Fruit fly (Drosophila melanogaster): ENCODE results near the gene NetA.

DNA sequence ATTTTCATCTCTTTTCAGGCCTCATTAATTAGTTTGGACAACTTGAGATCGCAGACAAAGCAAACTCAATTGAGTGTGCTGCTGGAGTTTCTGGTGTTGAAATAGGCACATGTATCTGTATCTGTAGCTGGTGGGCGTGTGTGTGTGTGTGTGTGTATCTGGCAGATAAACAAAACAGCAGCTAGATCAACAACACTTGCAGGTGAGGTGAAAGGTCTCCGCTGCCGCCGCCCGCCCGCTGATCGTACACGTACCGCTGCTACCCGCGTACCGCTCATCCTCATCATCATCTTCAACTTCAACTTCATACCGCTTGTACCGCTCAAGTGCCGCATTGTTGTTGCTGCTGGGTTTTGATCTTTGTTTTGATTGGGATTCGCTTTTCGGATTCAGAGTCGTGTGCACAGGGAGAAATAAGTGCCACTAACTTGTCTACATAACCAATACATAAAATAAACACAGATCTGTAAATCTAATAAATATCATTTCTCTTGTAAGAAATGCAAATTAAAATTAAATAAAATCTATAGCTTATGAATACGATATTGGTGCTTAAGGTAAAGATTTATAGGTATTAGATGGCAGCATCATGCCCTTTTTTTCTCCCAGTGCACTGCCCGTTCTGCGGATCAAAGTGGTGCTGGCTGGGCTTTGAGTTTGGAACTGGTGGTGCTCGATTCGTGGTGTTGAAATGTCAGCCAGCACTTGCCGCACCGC lies 26.5 kb downstream of the NetA start:
- TF ChIP-seq ap (GFP tag; IDR thresholded peaks at IDR 0.05), result peak; percentile 76
- TF ChIP-seq Side (GFP tag; optimal IDR thresholded peaks at IDR 0.05), result peak; percentile 48
- TF ChIP-seq B-H1 (GFP tag; IDR thresholded peaks at IDR 0.05), result peak; percentile 47; the same call in 2 of the 3 replicates
- peak; percentile 54 for TF ChIP-seq CG12299 (tag; optimal IDR thresholded peaks at IDR 0.05)
- peak; percentile 80 for TF ChIP-seq CG15601 (tag; optimal IDR thresholded peaks at IDR 0.05)
- peak; percentile 91 for TF ChIP-seq CG12391 (tag; optimal IDR thresholded peaks at IDR 0.05)
- no peak for TF ChIP-seq Hr39 (optimal IDR thresholded peaks at IDR 0.05)
- TF ChIP-seq Neu2 (GFP tag; optimal IDR thresholded peaks at IDR 0.05; ENCODE audit: borderline replicate concordance), result peak; percentile 29
- TF ChIP-seq bbx (GFP tag; IDR thresholded peaks at IDR 0.05; ENCODE audit: partially characterized antibody), result no peak
- TF ChIP-seq CG32532 (GFP tag; IDR thresholded peaks at IDR 0.05), result peak; percentile 25; the same call in 1 of the 2 replicates
